Fruit fly (Drosophila melanogaster) whole organism, prepupa: Measurements from ENCODE around the gene CG4238.

Experiments used
- CG6792 ChIP-seq: fragments of 200-800 bp; sonication (Bioruptor generic); optimal IDR thresholded peaks from 3 replicates; lab custom pipeline; 2016; ENCODE audit warnings: missing biosample characterization, missing genetic modification characterization
- CG6808 ChIP-seq: fragments of 200-800 bp; sonication (Bioruptor generic); optimal IDR thresholded peaks from 3 replicates; lab custom pipeline; 2017; ENCODE audit warnings: missing biosample characterization, missing genetic modification characterization, mild to moderate bottlenecking, moderate library complexity, missing genetic modification reagents
- cyc ChIP-seq: fragments of 200-800 bp; sonication (Bioruptor generic); optimal IDR thresholded peaks from 3 replicates; lab custom pipeline; 2016; ENCODE audit warnings: missing biosample characterization, missing genetic modification characterization
- fkh ChIP-seq: fragments of 200-800 bp; sonication (Bioruptor generic); optimal IDR thresholded peaks from 3 replicates; lab custom pipeline; 2017; ENCODE audit warnings: missing biosample characterization, mild to moderate bottlenecking, missing genetic modification characterization, moderate library complexity
- ss ChIP-seq, 2 experiments: fragments of 200-800 bp; sonication (Bioruptor generic); optimal IDR thresholded peaks; 2 replicates in 1 of 2; 3 replicates in 1 of 2; lab custom pipeline; 2017 to 2018; ENCODE audit warnings: mild to moderate bottlenecking in 2 of 2, missing biosample characterization in 2 of 2, missing genetic modification characterization in 2 of 2, moderate library complexity in 1 of 2

- TF ChIP-seq CG6808 (GFP tag; lab: Kevin White, UChicago) (no peak), fkh (no peak), CG6792 (GFP tag; lab: Kevin White, UChicago) (no peak), cyc (GFP tag; lab: Kevin White, UChicago) (no peak), ss (GFP tag; optimal IDR thresholded peaks at IDR 0.05; lab: Kevin White, UChicago) (no peak)
These were observed 17.6 kb upstream of the CG4238 start, which contains the start of gene Obp22a for dm6 chr2L:1992060-1992459.
